Fruit fly (Drosophila melanogaster) whole organism, wandering third instar larva: ENCODE data around the gene Flacc.

Source experiments
- Abd-B ChIP-seq: fragments of >200 bp; optimal IDR thresholded peaks from 2 replicates; lab custom pipeline; 2017; ENCODE audit warnings: missing biosample characterization, missing genetic modification characterization
- CG32264 ChIP-seq: fragments of 200-800 bp; sonication (Bioruptor generic); optimal IDR thresholded peaks from 2 replicates; lab custom pipeline; 2016; ENCODE audit warnings: missing biosample characterization, missing genetic modification characterization
- CG9705 ChIP-seq: fragments of 200-800 bp; sonication (Bioruptor generic); optimal IDR thresholded peaks from 2 replicates; lab custom pipeline; 2018; ENCODE audit warnings: missing biosample characterization, mild to moderate bottlenecking, missing genetic modification characterization
- CrebA ChIP-seq: fragments of 200-800 bp; sonication (Bioruptor generic); optimal IDR thresholded peaks from 2 replicates; lab custom pipeline; 2016; ENCODE audit warnings: missing biosample characterization, mild to moderate bottlenecking, missing genetic modification characterization, borderline replicate concordance
- Dfd ChIP-seq: fragments of >200 bp; optimal IDR thresholded peaks from 2 replicates; lab custom pipeline; 2017; ENCODE audit warnings: missing biosample characterization, missing genetic modification characterization
- Dif ChIP-seq: fragments of 200-275, 200-300 bp; sonication (Bioruptor generic); optimal IDR thresholded peaks from 2 replicates; lab custom pipeline; 2018; ENCODE audit warnings: missing biosample characterization, missing genetic modification characterization; ENCODE audit not compliant: partially characterized antibody
- GATAd ChIP-seq: sonication (Bioruptor generic); optimal IDR thresholded peaks from 2 replicates; lab custom pipeline; 2016; ENCODE audit warnings: missing biosample characterization, missing genetic modification characterization
- HLH106 ChIP-seq: fragments of 200-800 bp; optimal IDR thresholded peaks from 3 replicates; lab custom pipeline; 2019; ENCODE audit warnings: missing biosample characterization, mild to moderate bottlenecking, missing genetic modification characterization, moderate library complexity
- Hnf4 ChIP-seq: fragments of 200-800 bp; sonication (Bioruptor generic); optimal IDR thresholded peaks from 2 replicates; lab custom pipeline; 2016; ENCODE audit warnings: missing biosample characterization, mild to moderate bottlenecking, missing genetic modification characterization
- Hr78 ChIP-seq: fragments of >200 bp; optimal IDR thresholded peaks from 2 replicates; lab custom pipeline; 2017; ENCODE audit warnings: missing biosample characterization, missing genetic modification characterization
- Hr83 ChIP-seq: fragments of 200-300 bp; sonication (Bioruptor generic); optimal IDR thresholded peaks from 2 replicates; lab custom pipeline; 2016; ENCODE audit warnings: missing biosample characterization, mild to moderate bottlenecking, missing genetic modification characterization, moderate library complexity; ENCODE audit not compliant: poor library complexity, severe bottlenecking
- Jra ChIP-seq: sonication (Bioruptor generic); optimal IDR thresholded peaks from 2 replicates; lab custom pipeline; 2016; ENCODE audit warnings: missing biosample characterization, missing genetic modification characterization
- Mio ChIP-seq: sonication (Bioruptor generic); optimal IDR thresholded peaks from 2 replicates; lab custom pipeline; 2016; ENCODE audit warnings: missing biosample characterization, missing genetic modification characterization
- Myc ChIP-seq: fragments of >200 bp; optimal IDR thresholded peaks from 2 replicates; lab custom pipeline; 2017
- N ChIP-seq: fragments of >200 bp; optimal IDR thresholded peaks from 2 replicates; lab custom pipeline; 2018; ENCODE audit warnings: missing biosample characterization, missing external identifiers, missing genetic modification characterization
- OdsH ChIP-seq: fragments of 200-800 bp; sonication (Bioruptor generic); optimal IDR thresholded peaks from 2 replicates; lab custom pipeline; 2016; ENCODE audit warnings: missing biosample characterization, mild to moderate bottlenecking, missing genetic modification characterization
- Rel ChIP-seq, 2 experiments: fragments of 200-800 bp; sonication (Bioruptor generic) in 1 of 2; optimal IDR thresholded peaks; 2 replicates in 1 of 2; 3 replicates in 1 of 2; lab custom pipeline; 2016 to 2019; ENCODE audit warnings: mild to moderate bottlenecking in 2 of 2, missing biosample characterization in 2 of 2, missing genetic modification characterization in 2 of 2, moderate library complexity in 1 of 2
- Sp1 ChIP-seq: fragments of 200-800 bp; sonication (Bioruptor generic); optimal IDR thresholded peaks from 3 replicates; lab custom pipeline; 2019; ENCODE audit warnings: missing biosample characterization, mild to moderate bottlenecking, missing genetic modification characterization, moderate library complexity
- Vsx2 ChIP-seq: fragments of 200-300, 225-300 bp; sonication (Bioruptor generic); optimal IDR thresholded peaks from 2 replicates; lab custom pipeline; 2018; ENCODE audit warnings: missing biosample characterization, missing genetic modification characterization; ENCODE audit not compliant: partially characterized antibody
- br ChIP-seq: fragments of 200-800 bp; sonication (Bioruptor generic); optimal IDR thresholded peaks from 2 replicates; lab custom pipeline; 2016; ENCODE audit warnings: missing biosample characterization, missing genetic modification characterization
- brk ChIP-seq: fragments of 200-800 bp; sonication (Bioruptor generic); optimal IDR thresholded peaks from 2 replicates; lab custom pipeline; 2016; ENCODE audit warnings: missing biosample characterization, mild to moderate bottlenecking, missing genetic modification characterization
- dl ChIP-seq, 2 experiments: fragments of 175-275, 200-275 bp in 1 of 2; fragments of 200-275 bp in 1 of 2; sonication (Bioruptor generic); optimal IDR thresholded peaks; lab custom pipeline; 2018; ENCODE audit warnings: mild to moderate bottlenecking in 2 of 2, missing biosample characterization in 2 of 2, missing genetic modification characterization in 2 of 2, moderate library complexity in 2 of 2; ENCODE audit not compliant: partially characterized antibody in 2 of 2, insufficient read depth in 1 of 2
- dmrt93B ChIP-seq: fragments of 200-800 bp; sonication (Bioruptor generic); optimal IDR thresholded peaks from 2 replicates; lab custom pipeline; 2018; ENCODE audit warnings: missing biosample characterization, mild to moderate bottlenecking, missing genetic modification characterization
- dsf ChIP-seq: sonication (Bioruptor generic); optimal IDR thresholded peaks from 2 replicates; lab custom pipeline; 2016; ENCODE audit warnings: missing biosample characterization, missing genetic modification characterization, borderline replicate concordance
- ey ChIP-seq: fragments of 200-800 bp; sonication (Bioruptor generic); optimal IDR thresholded peaks from 2 replicates; lab custom pipeline; 2016; ENCODE audit warnings: missing biosample characterization, missing genetic modification characterization
- foxo ChIP-seq, 2 experiments: fragments of 200-800 bp; sonication (Bioruptor generic); optimal IDR thresholded peaks; 2 replicates in 1 of 2; 3 replicates in 1 of 2; lab custom pipeline; 2016 to 2017; ENCODE audit warnings: missing biosample characterization in 2 of 2, missing genetic modification characterization in 2 of 2
- fru ChIP-seq: fragments of 200-800 bp; sonication (Bioruptor generic); optimal IDR thresholded peaks from 3 replicates; lab custom pipeline; 2016; ENCODE audit warnings: missing biosample characterization, mild to moderate bottlenecking, missing genetic modification characterization
- h ChIP-seq: fragments of 200-800 bp; sonication (Bioruptor generic); optimal IDR thresholded peaks from 3 replicates; lab custom pipeline; 2016; ENCODE audit warnings: missing biosample characterization, mild to moderate bottlenecking, missing genetic modification characterization
- jim ChIP-seq: fragments of 175-275, 200-325 bp; sonication (Bioruptor generic); optimal IDR thresholded peaks from 2 replicates; lab custom pipeline; 2016; ENCODE audit warnings: missing biosample characterization, mild to moderate bottlenecking, missing genetic modification characterization
- lola ChIP-seq: fragments of >200 bp; optimal IDR thresholded peaks from 2 replicates; lab custom pipeline; 2017; ENCODE audit warnings: missing biosample characterization, missing genetic modification characterization
- pan ChIP-seq: fragments of >200 bp; optimal IDR thresholded peaks from 2 replicates; lab custom pipeline; 2017
- psq ChIP-seq: fragments of 200-800 bp; sonication (Bioruptor generic); optimal IDR thresholded peaks from 3 replicates; lab custom pipeline; 2017; ENCODE audit warnings: missing biosample characterization, mild to moderate bottlenecking, missing genetic modification characterization, moderate library complexity
- rgr ChIP-seq: fragments of 200-800 bp; sonication (Bioruptor generic); optimal IDR thresholded peaks from 3 replicates; lab custom pipeline; 2016; ENCODE audit warnings: missing biosample characterization, mild to moderate bottlenecking, missing genetic modification characterization
- sage ChIP-seq: fragments of 200-800 bp; sonication (Bioruptor generic); optimal IDR thresholded peaks from 2 replicates; lab custom pipeline; 2016; ENCODE audit warnings: missing biosample characterization, mild to moderate bottlenecking, missing genetic modification characterization
- sv ChIP-seq: fragments of 200-800 bp; sonication (Bioruptor generic); optimal IDR thresholded peaks from 3 replicates; lab custom pipeline; 2016; ENCODE audit warnings: missing biosample characterization, missing genetic modification characterization
- tai ChIP-seq: sonication (Bioruptor generic); optimal IDR thresholded peaks from 2 replicates; lab custom pipeline; 2016; ENCODE audit warnings: missing biosample characterization, missing genetic modification characterization
- usp ChIP-seq: fragments of >200 bp; optimal IDR thresholded peaks from 2 replicates; lab custom pipeline; 2017; ENCODE audit warnings: missing biosample characterization, missing genetic modification characterization
- woc ChIP-seq: sonication (Bioruptor generic); optimal IDR thresholded peaks from 2 replicates; lab custom pipeline; 2016; ENCODE audit warnings: missing biosample characterization, mild to moderate bottlenecking, missing genetic modification characterization

The Flacc gene

DNA sequence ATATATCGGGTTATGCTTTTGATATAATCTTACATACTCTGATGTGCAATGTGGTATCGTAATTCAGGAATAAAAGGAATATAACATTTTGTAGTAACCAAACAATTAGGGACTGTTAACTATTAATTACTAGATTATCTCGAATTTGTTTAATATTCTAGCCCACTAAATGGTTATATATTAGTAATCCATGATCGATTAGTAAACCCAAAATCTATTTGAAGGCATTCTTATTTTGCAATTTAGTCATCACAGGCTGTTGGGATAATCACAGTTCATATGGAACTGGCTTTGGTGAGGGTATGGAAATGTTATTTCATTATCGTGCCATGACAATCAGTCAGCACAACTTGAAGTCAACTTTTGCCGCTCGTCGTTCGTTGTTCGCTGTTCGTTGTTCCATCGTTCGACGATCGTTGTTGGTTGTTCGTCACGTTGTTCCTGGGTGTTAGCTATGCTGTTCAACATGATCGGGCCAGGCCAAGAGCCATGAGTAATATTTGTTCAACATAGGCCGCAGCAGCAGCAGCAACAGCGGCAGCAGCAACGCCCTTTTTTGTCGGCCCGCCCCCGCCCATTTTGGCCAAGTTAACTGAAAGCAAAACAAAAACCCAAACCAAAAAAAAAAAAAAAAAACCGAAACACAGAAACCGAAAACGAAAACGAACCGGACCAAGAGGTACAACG lies 32.4 kb upstream of the Flacc start:
- TF ChIP-seq Jra (GFP tag; lab: Kevin White, UChicago), result no peak
- TF ChIP-seq pan, result no peak
- no peak for TF ChIP-seq rgr (GFP tag; lab: Kevin White, UChicago)
- no peak for TF ChIP-seq psq (GFP tag; lab: Kevin White, UChicago)
- TF ChIP-seq Dfd (GFP tag; lab: Kevin White, UChicago), result peak; percentile 15
- TF ChIP-seq Vsx2 (GFP tag; lab: Kevin White, UChicago), result no peak
- no peak for TF ChIP-seq jim (GFP tag; lab: Kevin White, UChicago)
- no peak for TF ChIP-seq Abd-B (GFP tag; lab: Kevin White, UChicago)
- TF ChIP-seq woc (GFP tag; lab: Kevin White, UChicago), result peak; percentile 33
- no peak for TF ChIP-seq tai (GFP tag; lab: Kevin White, UChicago)
- TF ChIP-seq Hnf4 (GFP tag; lab: Kevin White, UChicago), result no peak
- peak; percentile 16 for TF ChIP-seq CrebA (GFP tag; lab: Kevin White, UChicago)
- TF ChIP-seq foxo (GFP tag; optimal IDR thresholded peaks at IDR 0.05; lab: Kevin White, UChicago), result peak in 1 of 2 experiments; percentile 45
- no peak for TF ChIP-seq GATAd (GFP tag; lab: Kevin White, UChicago)
- no peak for TF ChIP-seq fru
- TF ChIP-seq sv (GFP tag; lab: Kevin White, UChicago), result no peak
- no peak for TF ChIP-seq brk (GFP tag; lab: Kevin White, UChicago)
- no peak for TF ChIP-seq Dif (GFP tag; lab: Kevin White, UChicago)
- peak; percentile 22 for TF ChIP-seq HLH106 (tag; lab: Kevin White, UChicago)
- TF ChIP-seq dl (GFP tag; optimal IDR thresholded peaks at IDR 0.05; lab: Kevin White, UChicago; ENCODE audit: insufficient read depth in 1 of 2, partially characterized antibody in 2 of 2), result no peak
- no peak for TF ChIP-seq CG32264 (GFP tag; lab: Kevin White, UChicago)
- no peak for TF ChIP-seq Mio (GFP tag; lab: Kevin White, UChicago)
- TF ChIP-seq Hr83 (GFP tag; lab: Kevin White, UChicago), result no peak
- no peak for TF ChIP-seq usp (GFP tag; lab: Kevin White, UChicago)
- TF ChIP-seq lola, result no peak
- no peak for TF ChIP-seq N
- TF ChIP-seq Sp1 (GFP tag; lab: Kevin White, UChicago), result no peak
- no peak for TF ChIP-seq Rel (GFP tag; optimal IDR thresholded peaks at IDR 0.05; lab: Kevin White, UChicago)
- no peak for TF ChIP-seq Rel (tag; optimal IDR thresholded peaks at IDR 0.05; lab: Kevin White, UChicago)
- peak; percentile 1 for TF ChIP-seq h (GFP tag; lab: Kevin White, UChicago)
- peak; percentile 12 for TF ChIP-seq ey (GFP tag; lab: Kevin White, UChicago)
- TF ChIP-seq dsf (GFP tag; lab: Kevin White, UChicago), result no peak
- no peak for TF ChIP-seq Myc (lab: Kevin White, UChicago)
- TF ChIP-seq Hr78, result no peak
- TF ChIP-seq br (GFP tag; lab: Kevin White, UChicago), result no peak
- no peak for TF ChIP-seq CG9705 (GFP tag; lab: Kevin White, UChicago)
- TF ChIP-seq dmrt93B (GFP tag; lab: Kevin White, UChicago), result no peak
- no peak for TF ChIP-seq sage (GFP tag; lab: Kevin White, UChicago)
- TF ChIP-seq OdsH (GFP tag; lab: Kevin White, UChicago), result peak; percentile 13
- TF ChIP-seq, all 38 proteins: peak for 8

DNA sequence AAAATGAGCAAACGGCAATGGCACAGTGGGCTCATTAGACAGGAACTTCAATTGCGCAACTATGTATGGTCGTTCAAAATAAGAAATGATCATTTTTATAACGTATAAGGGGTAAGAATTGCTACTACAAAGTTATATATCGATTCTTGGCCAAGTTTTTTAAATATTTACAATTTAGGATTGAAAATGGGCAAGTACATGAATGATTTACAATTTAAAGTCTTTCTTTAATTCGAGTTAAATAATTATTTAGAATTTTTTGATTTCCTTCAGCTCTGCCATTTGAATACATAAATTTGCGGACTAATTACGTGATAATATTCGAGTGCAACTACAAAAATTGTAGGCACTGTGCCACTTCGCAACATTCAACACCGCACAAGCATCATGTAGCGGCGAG lies 31.3 kb upstream of the Flacc start:
- no peak for TF ChIP-seq sage (GFP tag; lab: Kevin White, UChicago)
- TF ChIP-seq CrebA (GFP tag; lab: Kevin White, UChicago), result no peak
- TF ChIP-seq dl (GFP tag; optimal IDR thresholded peaks at IDR 0.05; lab: Kevin White, UChicago; ENCODE audit: insufficient read depth in 1 of 2, partially characterized antibody in 2 of 2), result no peak
- peak in 1 of 2 experiments; percentile 64 for TF ChIP-seq foxo (GFP tag; optimal IDR thresholded peaks at IDR 0.05; lab: Kevin White, UChicago)
- TF ChIP-seq fru, result peak; percentile 72
- TF ChIP-seq brk (GFP tag; lab: Kevin White, UChicago), result no peak
- no peak for TF ChIP-seq jim (GFP tag; lab: Kevin White, UChicago)
- TF ChIP-seq Myc (lab: Kevin White, UChicago), result no peak
- TF ChIP-seq Vsx2 (GFP tag; lab: Kevin White, UChicago), result no peak
- peak; percentile 74 for TF ChIP-seq psq (GFP tag; lab: Kevin White, UChicago)
- no peak for TF ChIP-seq GATAd (GFP tag; lab: Kevin White, UChicago)
- peak; percentile 64 for TF ChIP-seq h (GFP tag; lab: Kevin White, UChicago)
- TF ChIP-seq CG9705 (GFP tag; lab: Kevin White, UChicago), result no peak
- TF ChIP-seq Hnf4 (GFP tag; lab: Kevin White, UChicago), result peak; percentile 16
- TF ChIP-seq Dfd (GFP tag; lab: Kevin White, UChicago), result no peak
- TF ChIP-seq Hr78, result no peak
- no peak for TF ChIP-seq CG32264 (GFP tag; lab: Kevin White, UChicago)
- no peak for TF ChIP-seq tai (GFP tag; lab: Kevin White, UChicago)
- no peak for TF ChIP-seq N
- no peak for TF ChIP-seq usp (GFP tag; lab: Kevin White, UChicago)
- TF ChIP-seq woc (GFP tag; lab: Kevin White, UChicago), result peak; percentile 69
- TF ChIP-seq ey (GFP tag; lab: Kevin White, UChicago), result peak; percentile 39
- peak; percentile 61 for TF ChIP-seq OdsH (GFP tag; lab: Kevin White, UChicago)
- TF ChIP-seq Dif (GFP tag; lab: Kevin White, UChicago), result no peak
- TF ChIP-seq dsf (GFP tag; lab: Kevin White, UChicago), result no peak
- peak; percentile 34 for TF ChIP-seq br (GFP tag; lab: Kevin White, UChicago)
- TF ChIP-seq Mio (GFP tag; lab: Kevin White, UChicago), result no peak
- peak; percentile 55 for TF ChIP-seq HLH106 (tag; lab: Kevin White, UChicago)
- TF ChIP-seq lola, result no peak
- TF ChIP-seq Hr83 (GFP tag; lab: Kevin White, UChicago), result no peak
- TF ChIP-seq Sp1 (GFP tag; lab: Kevin White, UChicago), result peak; percentile 67
- no peak for TF ChIP-seq Rel (GFP tag; optimal IDR thresholded peaks at IDR 0.05; lab: Kevin White, UChicago)
- TF ChIP-seq Rel (tag; optimal IDR thresholded peaks at IDR 0.05; lab: Kevin White, UChicago), result no peak
- TF ChIP-seq Jra (GFP tag; lab: Kevin White, UChicago), result no peak
- peak; percentile 45 for TF ChIP-seq rgr (GFP tag; lab: Kevin White, UChicago)
- no peak for TF ChIP-seq pan
- no peak for TF ChIP-seq sv (GFP tag; lab: Kevin White, UChicago)
- no peak for TF ChIP-seq Abd-B (GFP tag; lab: Kevin White, UChicago)
- TF ChIP-seq dmrt93B (GFP tag; lab: Kevin White, UChicago), result peak; percentile 39
